Worm (Caenorhabditis elegans) whole organism, mixed stage, embryonic: Measurements from ENCODE around the gene F57E7.2.

ENCODE experiments used
- ces-1 ChIP-seq: fragments of 150-350 bp; optimal IDR thresholded peaks from 2 replicates; lab custom pipeline; 2014; ENCODE audit warnings: missing biosample characterization, missing genetic modification reagents, missing genetic modification characterization
- cnd-1 ChIP-seq: fragments of 200-800 bp; sonication (Bioruptor generic); optimal IDR thresholded peaks from 2 replicates; lab custom pipeline; 2018; ENCODE audit warnings: mild to moderate bottlenecking, missing genetic modification characterization, missing compliant biosample characterization
- elt-1 ChIP-seq: sonication (generic microtip); optimal IDR thresholded peaks from 2 replicates; lab custom pipeline; 2017; ENCODE audit warnings: missing genetic modification characterization, mild to moderate bottlenecking, missing compliant biosample characterization, antibody characterized with exemption, moderate library complexity, borderline replicate concordance; ENCODE audit not compliant: insufficient read depth
- lin-13 ChIP-seq: fragments of 150-350 bp; optimal IDR thresholded peaks from 2 replicates; lab custom pipeline; 2014; ENCODE audit warnings: missing biosample characterization, missing genetic modification characterization
- mab-5 ChIP-seq: fragments of 150-350 bp; optimal IDR thresholded peaks from 2 replicates; lab custom pipeline; 2014; ENCODE audit warnings: missing biosample characterization, missing genetic modification characterization
- mep-1 ChIP-seq: fragments of 150-350 bp; optimal IDR thresholded peaks from 2 replicates; lab custom pipeline; 2017; ENCODE audit warnings: missing biosample characterization, missing genetic modification reagents, missing genetic modification characterization, inconsistent platforms
- nhr-12 ChIP-seq: fragments of 150-350 bp; optimal IDR thresholded peaks from 2 replicates; lab custom pipeline; 2014; ENCODE audit warnings: missing biosample characterization, missing genetic modification characterization
- pha-4 ChIP-seq: fragments of 150-350 bp; optimal IDR thresholded peaks from 2 replicates; lab custom pipeline; 2018; ENCODE audit warnings: missing biosample characterization, missing genetic modification reagents, missing genetic modification characterization
- snpc-4 ChIP-seq: fragments of 150-350 bp; optimal IDR thresholded peaks from 2 replicates; lab custom pipeline; 2014; ENCODE audit warnings: missing biosample characterization, missing genetic modification characterization
- unc-62 ChIP-seq: fragments of 150-350 bp; optimal IDR thresholded peaks from 2 replicates; lab custom pipeline; 2014; ENCODE audit warnings: missing biosample characterization, missing genetic modification reagents, missing genetic modification characterization

ce11 chrV:16494359-16494758, 11.4 kb upstream of the F57E7.2 start, which contains the start of gene comt-2:
- TF ChIP-seq mep-1 (tag; lab: Kevin White, UChicago) (no peak), lin-13 (no peak), ces-1 (GFP tag; lab: Kevin White, UChicago) (no peak), snpc-4 (tag; lab: Kevin White, UChicago) (no peak), unc-62 (GFP tag; lab: Kevin White, UChicago) (no peak), nhr-12 (tag; lab: Kevin White, UChicago) (no peak), cnd-1 (tag; lab: Kevin White, UChicago) (no peak), mab-5 (tag; lab: Kevin White, UChicago) (no peak), elt-1 (tag; lab: Kevin White, UChicago) (no peak), pha-4 (tag; lab: Kevin White, UChicago) (no peak)
